Fruit fly (Drosophila melanogaster): ENCODE data around the gene CG32204.

dm6 chr3L:18872440-18872839, 73.4 kb downstream of the CG32204 start, which contains the start of the genes Rad9 and Uggt:
- TF ChIP-seq salr (GFP tag; optimal IDR thresholded peaks at IDR 0.05) (no peak), CG6854 (GFP tag; optimal IDR thresholded peaks at IDR 0.05) (no peak), Sox14 (GFP tag; optimal IDR thresholded peaks at IDR 0.05) (no peak), Hr39 (GFP tag; optimal IDR thresholded peaks at IDR 0.05) (no peak), Eip93F (GFP tag; optimal IDR thresholded peaks at IDR 0.05) (no peak), svp (GFP tag) (no peak), pdm3 (GFP tag; optimal IDR thresholded peaks at IDR 0.05) (no peak), Sox102F (GFP tag; optimal IDR thresholded peaks at IDR 0.05) (no peak), ss (GFP tag; optimal IDR thresholded peaks at IDR 0.05) (no peak), Ets21C (GFP tag; optimal IDR thresholded peaks at IDR 0.05) (no peak), Smox (GFP tag; optimal IDR thresholded peaks at IDR 0.05) (no peak), achi (GFP tag; optimal IDR thresholded peaks at IDR 0.05) (no peak)
